Worm (Caenorhabditis elegans): ENCODE data around the gene srx-101.

Gene srx-101

ce11 chrII:3688333-3688732 lies 2.2 kb downstream of the srx-101 start, which contains the start of gene ifas-1:
Gene ifas-1, minus strand, starts transcription at chrII:3688719.
- TF ChIP-seq ztf-11 (tag; optimal IDR thresholded peaks at IDR 0.05) (no peak), ceh-28 (tag; optimal IDR thresholded peaks at IDR 0.05) (no peak), fkh-10 (GFP tag; optimal IDR thresholded peaks at IDR 0.05) (no peak), nhr-12 (tag; optimal IDR thresholded peaks at IDR 0.05) (no peak), unc-62 (GFP tag; optimal IDR thresholded peaks at IDR 0.05) (no peak), aly-2 (tag; optimal IDR thresholded peaks at IDR 0.05) (no peak), daf-12 (tag; optimal IDR thresholded peaks at IDR 0.05) (no peak), mdl-1 (tag; optimal IDR thresholded peaks at IDR 0.05) (no peak), nhr-11 (tag; optimal IDR thresholded peaks at IDR 0.05) (no peak), R02D3.7 (tag; optimal IDR thresholded peaks at IDR 0.05) (no peak), pqm-1 (tag; optimal IDR thresholded peaks at IDR 0.05) (no peak), lsy-12 (tag; optimal IDR thresholded peaks at IDR 0.05) (no peak), nhr-76 (tag; optimal IDR thresholded peaks at IDR 0.05) (no peak), ztf-4 (tag; optimal IDR thresholded peaks at IDR 0.05) (no peak), ZK546.5 (tag; optimal IDR thresholded peaks at IDR 0.05) (no peak), egl-27 (tag; optimal IDR thresholded peaks at IDR 0.05) (no peak)

- peak; percentile 46 for TF ChIP-seq pqm-1 (tag; optimal IDR thresholded peaks at IDR 0.05)
- no peak for TF ChIP-seq fkh-2 (tag; optimal IDR thresholded peaks at IDR 0.05)
- no peak for TF ChIP-seq lin-15B (tag; optimal IDR thresholded peaks at IDR 0.05)
- TF ChIP-seq nhr-67 (tag; optimal IDR thresholded peaks at IDR 0.05): no peak
- TF ChIP-seq nhr-237 (tag; optimal IDR thresholded peaks at IDR 0.05): no peak
- no peak for TF ChIP-seq ZK546.5 (tag; optimal IDR thresholded peaks at IDR 0.05)
- no peak for TF ChIP-seq nhr-11 (tag; optimal IDR thresholded peaks at IDR 0.05)
- TF ChIP-seq lin-39 (tag; optimal IDR thresholded peaks at IDR 0.05): no peak
- TF ChIP-seq snpc-4 (tag; optimal IDR thresholded peaks at IDR 0.05): no peak
- TF ChIP-seq ceh-28 (tag; optimal IDR thresholded peaks at IDR 0.05): peak; percentile 83
- TF ChIP-seq unc-62 (GFP tag; optimal IDR thresholded peaks at IDR 0.05): no peak
- TF ChIP-seq elt-2 (tag; optimal IDR thresholded peaks at IDR 0.05): peak; percentile 87
These were observed 6.0 kb downstream of the srx-101 start for ce11 chrII:3684487-3685067.

- TF ChIP-seq zag-1 (tag; optimal IDR thresholded peaks at IDR 0.05): no peak
- TF ChIP-seq nhr-25 (tag; optimal IDR thresholded peaks at IDR 0.05): peak; percentile 85
- TF ChIP-seq ama-1 (optimal IDR thresholded peaks at IDR 0.05): no peak
- TF ChIP-seq elt-2 (tag; optimal IDR thresholded peaks at IDR 0.05): peak; percentile 70
- no peak for TF ChIP-seq egl-27 (tag; optimal IDR thresholded peaks at IDR 0.05)
- peak; percentile 81 for TF ChIP-seq pha-4 (tag; optimal IDR thresholded peaks at IDR 0.05)
- TF ChIP-seq nhr-67 (tag; optimal IDR thresholded peaks at IDR 0.05): no peak
- TF ChIP-seq ztf-4 (tag; optimal IDR thresholded peaks at IDR 0.05): no peak
- TF ChIP-seq egl-5 (tag; optimal IDR thresholded peaks at IDR 0.05): peak; percentile 34
- peak; percentile 50 for TF ChIP-seq nhr-43 (tag; optimal IDR thresholded peaks at IDR 0.05; ENCODE audit: poor library complexity, severe bottlenecking)
- TF ChIP-seq nfya-1 (tag; optimal IDR thresholded peaks at IDR 0.05; ENCODE audit: insufficient read depth): peak; percentile 81
- no peak for TF ChIP-seq skn-1 (tag; optimal IDR thresholded peaks at IDR 0.05)
- TF ChIP-seq hmg-11 (tag; optimal IDR thresholded peaks at IDR 0.05): no peak
- TF ChIP-seq ztf-11 (tag; optimal IDR thresholded peaks at IDR 0.05): no peak
- TF ChIP-seq elt-1 (tag; optimal IDR thresholded peaks at IDR 0.05): peak; percentile 44
- TF ChIP-seq unc-39 (tag; optimal IDR thresholded peaks at IDR 0.05): no peak
- peak; percentile 62 for TF ChIP-seq snpc-4 (tag; optimal IDR thresholded peaks at IDR 0.05)
- TF ChIP-seq lin-15B (tag; optimal IDR thresholded peaks at IDR 0.05): peak; percentile 65
- TF ChIP-seq nhr-28 (tag; optimal IDR thresholded peaks at IDR 0.05): no peak
- TF ChIP-seq nhr-12 (tag; optimal IDR thresholded peaks at IDR 0.05): no peak
- no peak for TF ChIP-seq mml-1 (tag; optimal IDR thresholded peaks at IDR 0.05)
- TF ChIP-seq fkh-10 (GFP tag; optimal IDR thresholded peaks at IDR 0.05): no peak
- TF ChIP-seq pqm-1 (tag; optimal IDR thresholded peaks at IDR 0.05): no peak
- peak; percentile 63 for TF ChIP-seq unc-62 (GFP tag; optimal IDR thresholded peaks at IDR 0.05)
- peak; percentile 65 for TF ChIP-seq nhr-23 (tag; optimal IDR thresholded peaks at IDR 0.05)
- peak; percentile 45 for TF ChIP-seq lin-39 (tag; optimal IDR thresholded peaks at IDR 0.05)
- TF ChIP-seq ceh-16 (tag; optimal IDR thresholded peaks at IDR 0.05): no peak
- TF ChIP-seq R02D3.7 (tag; optimal IDR thresholded peaks at IDR 0.05): peak; percentile 74
- no peak for TF ChIP-seq aly-2 (tag; optimal IDR thresholded peaks at IDR 0.05)
- TF ChIP-seq nhr-76 (tag; optimal IDR thresholded peaks at IDR 0.05): no peak
These were observed 7.7 kb downstream of the srx-101 start, which contains the start of gene F19B10.1 for ce11 chrII:3682770-3683234. Gene F19B10.1, plus strand, starts transcription at chrII:3683184.

Measured in whole organism, L3 larva.